Fruit fly (Drosophila melanogaster) whole organism, embryonic: ENCODE results near the gene CG13056.

Source experiments
- Asciz ChIP-seq: fragments of 200-800 bp; sonication (Bioruptor generic); optimal IDR thresholded peaks from 2 replicates; lab custom pipeline; 2017; ENCODE audit warnings: missing biosample characterization, mild to moderate bottlenecking, missing genetic modification characterization, missing genetic modification reagents
- Atf6 ChIP-seq: fragments of 200-800 bp; sonication (Bioruptor generic); IDR thresholded peaks from 2 replicates; pipeline ENCODE4 v1.3.6; 2022; ENCODE audit warnings: missing biosample characterization, missing genetic modification characterization
- CG10321 ChIP-seq: fragments of 200-800 bp; sonication (Bioruptor generic); IDR thresholded peaks from 2 replicates; pipeline ENCODE4 v1.3.6; 2022; ENCODE audit warnings: missing biosample characterization, missing genetic modification characterization
- CG11085 ChIP-seq: fragments of 200-800 bp; sonication (Bioruptor generic); IDR thresholded peaks from 2 replicates; pipeline ENCODE4 v1.3.6; 2022; ENCODE audit warnings: missing biosample characterization, missing genetic modification characterization
- CG12769 ChIP-seq: fragments of 200-800 bp; sonication (Bioruptor generic); optimal IDR thresholded peaks from 2 replicates; lab custom pipeline; 2019; ENCODE audit warnings: missing biosample characterization, mild to moderate bottlenecking, missing genetic modification characterization, moderate library complexity
- CG13287 ChIP-seq: fragments of 200-800 bp; sonication (Bioruptor generic); IDR thresholded peaks from 2 replicates; pipeline ENCODE4 v1.3.6; 2022; ENCODE audit warnings: missing biosample characterization, missing genetic modification characterization; ENCODE audit not compliant: partially characterized antibody
- CG1529 ChIP-seq: fragments of 200-800 bp; sonication (Bioruptor generic); optimal IDR thresholded peaks from 3 replicates; lab custom pipeline; 2018; ENCODE audit warnings: missing biosample characterization, missing genetic modification characterization
- CG15479 ChIP-seq: fragments of 200-800 bp; sonication (Bioruptor generic); optimal IDR thresholded peaks from 3 replicates; lab custom pipeline; 2019; ENCODE audit warnings: missing biosample characterization, mild to moderate bottlenecking, missing genetic modification characterization, moderate library complexity
- CG1603 ChIP-seq: fragments of 200-800 bp; sonication (Bioruptor generic); optimal IDR thresholded peaks from 2 replicates; lab custom pipeline; 2019; ENCODE audit warnings: missing biosample characterization, mild to moderate bottlenecking, missing genetic modification characterization, moderate library complexity
- CG17328 ChIP-seq: fragments of 200-800 bp; sonication (Bioruptor generic); IDR thresholded peaks from 2 replicates; pipeline ENCODE4 v1.3.6; 2022; ENCODE audit warnings: missing biosample characterization, missing genetic modification characterization
- CG17829 ChIP-seq: fragments of 200-800 bp; optimal IDR thresholded peaks from 2 replicates; lab custom pipeline; 2019; ENCODE audit warnings: missing biosample characterization, mild to moderate bottlenecking, missing genetic modification characterization, moderate library complexity
- CG18599 ChIP-seq: fragments of 200-800 bp; sonication (Bioruptor generic); optimal IDR thresholded peaks from 3 replicates; lab custom pipeline; 2017; ENCODE audit warnings: missing biosample characterization, missing genetic modification characterization, mild to moderate bottlenecking, moderate library complexity, missing genetic modification reagents
- CG2116 ChIP-seq: fragments of 200-800 bp; sonication (Bioruptor generic); optimal IDR thresholded peaks from 3 replicates; lab custom pipeline; 2018; ENCODE audit warnings: missing biosample characterization, mild to moderate bottlenecking, missing genetic modification characterization
- CG4360 ChIP-seq: fragments of 200-800 bp; sonication (Bioruptor generic); IDR thresholded peaks from 2 replicates; pipeline ENCODE4 v1.3.6; 2022; ENCODE audit warnings: missing biosample characterization, missing genetic modification characterization
- CG4424 ChIP-seq: fragments of 200-800 bp; sonication (Bioruptor generic); optimal IDR thresholded peaks from 3 replicates; lab custom pipeline; 2016; ENCODE audit warnings: missing biosample characterization, missing genetic modification characterization
- CG7271 ChIP-seq: fragments of 200-800 bp; sonication (Bioruptor generic); optimal IDR thresholded peaks from 2 replicates; lab custom pipeline; 2018; ENCODE audit warnings: missing biosample characterization, mild to moderate bottlenecking, missing genetic modification characterization, moderate library complexity
- CG8388 ChIP-seq: fragments of 200-800 bp; sonication (Bioruptor generic); optimal IDR thresholded peaks from 2 replicates; lab custom pipeline; 2019; ENCODE audit warnings: missing biosample characterization, mild to moderate bottlenecking, missing genetic modification characterization, moderate library complexity
- CG9876 ChIP-seq: fragments of 200-800 bp; sonication (Bioruptor generic); optimal IDR thresholded peaks from 2 replicates; lab custom pipeline; 2016; ENCODE audit warnings: missing biosample characterization, missing genetic modification characterization
- CrebB ChIP-seq: fragments of 200-800 bp; sonication (Bioruptor generic); optimal IDR thresholded peaks from 3 replicates; lab custom pipeline; 2018; ENCODE audit warnings: missing biosample characterization, mild to moderate bottlenecking, missing genetic modification characterization
- D19A ChIP-seq: fragments of 200-800 bp; optimal IDR thresholded peaks from 3 replicates; lab custom pipeline; 2019; ENCODE audit warnings: missing biosample characterization, mild to moderate bottlenecking, missing genetic modification characterization, moderate library complexity
- Dll ChIP-seq: fragments of 200-800 bp; sonication (Bioruptor generic); IDR thresholded peaks from 4 replicates; pipeline ENCODE4 v1.3.6; 2022; ENCODE audit warnings: missing biosample characterization, missing genetic modification characterization; ENCODE audit not compliant: partially characterized antibody
- GATAe ChIP-seq: fragments of 200-800 bp; sonication (Bioruptor generic); conservative IDR thresholded peaks from 2 replicates; pipeline ENCODE4 v1.3.6; 2022; ENCODE audit warnings: missing biosample characterization, missing genetic modification characterization
- HLH54F ChIP-seq: fragments of 200-800 bp; sonication (Bioruptor generic); optimal IDR thresholded peaks from 3 replicates; lab custom pipeline; 2016; ENCODE audit warnings: missing biosample characterization, missing genetic modification characterization
- Hr3 ChIP-seq: fragments of 200-800 bp; sonication (Bioruptor generic); optimal IDR thresholded peaks from 3 replicates; lab custom pipeline; 2016; ENCODE audit warnings: missing biosample characterization, missing genetic modification characterization
- Mes4 ChIP-seq: fragments of 200-800 bp; sonication (Bioruptor generic); optimal IDR thresholded peaks from 2 replicates; lab custom pipeline; 2016; ENCODE audit warnings: missing biosample characterization, missing genetic modification characterization
- NFAT ChIP-seq: fragments of 200-800 bp; sonication (Bioruptor generic); IDR thresholded peaks from 2 replicates; pipeline ENCODE4 v1.3.6; 2022; ENCODE audit warnings: missing biosample characterization, missing genetic modification characterization
- NK7.1 ChIP-seq: fragments of 200-800 bp; sonication (Bioruptor generic); optimal IDR thresholded peaks from 3 replicates; lab custom pipeline; 2016; ENCODE audit warnings: missing biosample characterization, missing genetic modification characterization
- Nf-YC ChIP-seq: fragments of 200-800 bp; optimal IDR thresholded peaks from 3 replicates; lab custom pipeline; 2019; ENCODE audit warnings: missing biosample characterization, mild to moderate bottlenecking, missing genetic modification characterization, moderate library complexity
- Scr ChIP-seq: fragments of 200-800 bp; sonication (Bioruptor generic); IDR thresholded peaks from 2 replicates; pipeline ENCODE4 v1.3.6; 2022; ENCODE audit warnings: missing biosample characterization, missing genetic modification characterization; ENCODE audit not compliant: partially characterized antibody
- Sin3A ChIP-seq: fragments of >200 bp; optimal IDR thresholded peaks from 2 replicates; lab custom pipeline; 2018
- Spps ChIP-seq: fragments of 200-800 bp; sonication (Bioruptor generic); optimal IDR thresholded peaks from 2 replicates; lab custom pipeline; 2018; ENCODE audit warnings: missing biosample characterization, mild to moderate bottlenecking, missing genetic modification characterization
- Taf1 ChIP-seq: fragments of 200-800 bp; sonication (Bioruptor generic); IDR thresholded peaks from 2 replicates; pipeline ENCODE4 v1.3.6; 2022; ENCODE audit warnings: missing biosample characterization, missing genetic modification characterization
- cas ChIP-seq: fragments of 200-800 bp; sonication (Bioruptor generic); IDR thresholded peaks from 2 replicates; pipeline ENCODE4 v1.3.6; 2022; ENCODE audit warnings: missing biosample characterization, missing genetic modification characterization
- ci ChIP-seq: fragments of 200-800 bp; sonication (Bioruptor generic); IDR thresholded peaks from 3 replicates; pipeline ENCODE4 v1.3.6; 2022; ENCODE audit warnings: missing biosample characterization, missing genetic modification characterization
- corto ChIP-seq: fragments of 200-800 bp; sonication (Bioruptor generic); optimal IDR thresholded peaks from 2 replicates; lab custom pipeline; 2016; ENCODE audit warnings: missing biosample characterization, mild to moderate bottlenecking, missing genetic modification characterization, moderate library complexity
- disco-r ChIP-seq: fragments of 200-800 bp; sonication (Bioruptor generic); optimal IDR thresholded peaks from 2 replicates; lab custom pipeline; 2016; ENCODE audit warnings: missing biosample characterization, missing genetic modification characterization
- dmrt11E ChIP-seq: fragments of 200-800 bp; sonication (Bioruptor generic); optimal IDR thresholded peaks from 3 replicates; lab custom pipeline; 2018; ENCODE audit warnings: missing biosample characterization, mild to moderate bottlenecking, missing genetic modification characterization, moderate library complexity
- dysf ChIP-seq: fragments of 200-800 bp; sonication (Bioruptor generic); IDR thresholded peaks from 3 replicates; pipeline ENCODE4 v1.3.6; 2022; ENCODE audit warnings: missing biosample characterization, missing genetic modification characterization
- hbn ChIP-seq: fragments of 200-800 bp; sonication (Bioruptor generic); IDR thresholded peaks from 2 replicates; pipeline ENCODE4 v1.3.6; 2022; ENCODE audit warnings: missing biosample characterization, missing genetic modification characterization; ENCODE audit not compliant: partially characterized antibody
- kay ChIP-seq: fragments of 200-800 bp; sonication (Bioruptor generic); optimal IDR thresholded peaks from 2 replicates; lab custom pipeline; 2016; ENCODE audit warnings: missing biosample characterization, missing genetic modification characterization
- lov ChIP-seq, 2 experiments: fragments of 200-800 bp in 1 of 2; fragments of >200 bp in 1 of 2; sonication (Bioruptor generic) in 1 of 2; IDR thresholded peaks in 1 of 2; optimal IDR thresholded peaks in 1 of 2; 2 replicates in 1 of 2; 3 replicates in 1 of 2; pipeline versions ENCODE4 v1.3.6 to Lab custom; 2017 to 2022; ENCODE audit warnings: missing biosample characterization in 1 of 2, missing genetic modification characterization in 1 of 2
- nmo ChIP-seq: fragments of 200-800 bp; sonication (Bioruptor generic); optimal IDR thresholded peaks from 2 replicates; lab custom pipeline; 2018; ENCODE audit warnings: missing biosample characterization, mild to moderate bottlenecking, missing genetic modification characterization, moderate library complexity
- pb ChIP-seq: fragments of 200-800 bp; sonication (Bioruptor generic); optimal IDR thresholded peaks from 3 replicates; lab custom pipeline; 2016; ENCODE audit warnings: missing biosample characterization, missing genetic modification characterization
- ranshi ChIP-seq: fragments of 200-800 bp; sonication (Bioruptor generic); IDR thresholded peaks from 2 replicates; pipeline ENCODE4 v1.3.6; 2022; ENCODE audit warnings: missing biosample characterization, missing genetic modification characterization
- sd ChIP-seq: fragments of 200-800 bp; sonication (Bioruptor generic); optimal IDR thresholded peaks from 3 replicates; lab custom pipeline; 2018; ENCODE audit warnings: missing biosample characterization, mild to moderate bottlenecking, missing genetic modification characterization, moderate library complexity
- seq ChIP-seq: fragments of 200-800 bp; sonication (Bioruptor generic); IDR thresholded peaks from 2 replicates; pipeline ENCODE4 v1.3.6; 2022; ENCODE audit warnings: missing biosample characterization, missing genetic modification characterization
- sisA ChIP-seq: fragments of 200-800 bp; sonication (Bioruptor generic); IDR thresholded peaks from 2 replicates; pipeline ENCODE4 v1.3.6; 2022; ENCODE audit warnings: missing biosample characterization, missing genetic modification characterization
- slbo ChIP-seq: fragments of 200-800 bp; sonication (Bioruptor generic); IDR thresholded peaks from 2 replicates; pipeline ENCODE4 v1.3.6; 2022; ENCODE audit warnings: missing biosample characterization, missing genetic modification characterization
- tap ChIP-seq: fragments of 200-800 bp; optimal IDR thresholded peaks from 3 replicates; lab custom pipeline; 2019; ENCODE audit warnings: missing biosample characterization, mild to moderate bottlenecking, missing genetic modification characterization, moderate library complexity
- twi ChIP-seq: fragments of 200-800 bp; optimal IDR thresholded peaks from 2 replicates; lab custom pipeline; 2019; ENCODE audit warnings: missing biosample characterization, mild to moderate bottlenecking, missing genetic modification characterization, moderate library complexity
- wdn ChIP-seq: fragments of 200-800 bp; sonication (Bioruptor generic); IDR thresholded peaks from 2 replicates; pipeline ENCODE4 v1.3.6; 2022; ENCODE audit warnings: missing biosample characterization, missing genetic modification characterization

Gene CG13056

dm6 chr3L:16289067-16289466, 44.0 kb upstream of the CG13056 start (continued):
- TF ChIP-seq CG1603: no peak
- TF ChIP-seq Hr3 (GFP tag; lab: Kevin White, UChicago): peak; percentile 24
- no peak for TF ChIP-seq Nf-YC
- TF ChIP-seq Mes4 (GFP tag; lab: Kevin White, UChicago): no peak
- TF ChIP-seq CG7271: no peak
- TF ChIP-seq slbo: peak; percentile 22; the same call in 1 of the 2 replicates
- TF ChIP-seq sd: no peak
- TF ChIP-seq CG4360 (GFP tag; lab: Robert Waterston, UW): no peak
- TF ChIP-seq CrebB: no peak
- no peak for TF ChIP-seq lov (optimal IDR thresholded peaks at IDR 0.05; lab: Kevin White, UChicago)
- TF ChIP-seq lov (GFP tag; IDR thresholded peaks at IDR 0.05; lab: Robert Waterston, UW): no peak
- no peak for TF ChIP-seq D19A (tag; lab: Kevin White, UChicago)
- no peak for TF ChIP-seq twi (tag; lab: Kevin White, UChicago)
- TF ChIP-seq disco-r (GFP tag; lab: Kevin White, UChicago): no peak
- TF ChIP-seq Taf1 (GFP tag; lab: Robert Waterston, UW): no peak
- no peak for TF ChIP-seq hbn (GFP tag; lab: Robert Waterston, UW)
- no peak for TF ChIP-seq GATAe (GFP tag; lab: Robert Waterston, UW)
- peak; percentile 73 for TF ChIP-seq seq (GFP tag; lab: Robert Waterston, UW)
- no peak for TF ChIP-seq wdn (GFP tag; lab: Robert Waterston, UW)
- no peak for TF ChIP-seq kay (GFP tag; lab: Kevin White, UChicago)
- no peak for TF ChIP-seq Dll (GFP tag; lab: Robert Waterston, UW)
- no peak for TF ChIP-seq CG12769 (tag; lab: Kevin White, UChicago)
- no peak for TF ChIP-seq NK7.1 (GFP tag; lab: Kevin White, UChicago)
- no peak for TF ChIP-seq Sin3A
- no peak for TF ChIP-seq ci (GFP tag; lab: Robert Waterston, UW)
- TF ChIP-seq nmo (GFP tag; lab: Kevin White, UChicago): peak; percentile 2
- TF ChIP-seq HLH54F (GFP tag; lab: Kevin White, UChicago): no peak
- no peak for TF ChIP-seq dmrt11E (tag; lab: Kevin White, UChicago)
- peak; percentile 61; the same call in 2 of the 3 replicates for TF ChIP-seq dysf
- no peak for TF ChIP-seq CG11085 (GFP tag; lab: Robert Waterston, UW)
- no peak for TF ChIP-seq cas (GFP tag; lab: Robert Waterston, UW)
- no peak for TF ChIP-seq CG8388 (GFP tag; lab: Kevin White, UChicago)
- no peak for TF ChIP-seq Asciz (GFP tag; lab: Kevin White, UChicago)
- TF ChIP-seq pb (GFP tag; lab: Kevin White, UChicago): no peak
- TF ChIP-seq CG18599 (GFP tag; lab: Kevin White, UChicago): no peak
- TF ChIP-seq CG17328 (GFP tag; lab: Robert Waterston, UW): peak; percentile 44; the same call in 1 of the 2 replicates
- no peak for TF ChIP-seq Spps (tag; lab: Kevin White, UChicago)
- TF ChIP-seq Atf6 (GFP tag; lab: Robert Waterston, UW): peak; percentile 38; the same call in 1 of the 2 replicates
- no peak for TF ChIP-seq CG1529 (GFP tag; lab: Kevin White, UChicago)
- no peak for TF ChIP-seq CG17829 (tag; lab: Kevin White, UChicago)
- no peak for TF ChIP-seq CG13287 (GFP tag; lab: Robert Waterston, UW)
- no peak for TF ChIP-seq CG2116 (GFP tag; lab: Kevin White, UChicago)
- peak; percentile 15; the same call in 1 of the 2 replicates for TF ChIP-seq sisA (GFP tag; lab: Robert Waterston, UW)
- TF ChIP-seq CG9876 (GFP tag; lab: Kevin White, UChicago): no peak
- no peak for TF ChIP-seq NFAT (GFP tag; lab: Robert Waterston, UW)
- TF ChIP-seq Scr (GFP tag; lab: Robert Waterston, UW): no peak
- TF ChIP-seq corto (GFP tag; lab: Kevin White, UChicago): no peak
- TF ChIP-seq CG4424 (GFP tag; lab: Kevin White, UChicago): peak; percentile 38
- TF ChIP-seq CG10321 (GFP tag; lab: Robert Waterston, UW): 0 out of 2 replicates have a peak, but pooled peaks have one; percentile 9
- TF ChIP-seq CG15479: no peak
- TF ChIP-seq tap: peak; percentile 5
- TF ChIP-seq ranshi (GFP tag; lab: Robert Waterston, UW): 0 out of 2 replicates have a peak, but pooled peaks have one; percentile 28
